Fruit fly (Drosophila melanogaster) whole organism, embryonic: ENCODE results near the gene CG5665.

Experiments
- Atf3 ChIP-seq: fragments of 200-800 bp; sonication (Bioruptor generic); optimal IDR thresholded peaks from 3 replicates; lab custom pipeline; 2016; ENCODE audit warnings: missing biosample characterization, missing genetic modification characterization
- Awh ChIP-seq: fragments of 200-800 bp; sonication (Bioruptor generic); IDR thresholded peaks from 2 replicates; pipeline ENCODE4, ENCODE4 v1.3.6; 2022; ENCODE audit warnings: missing biosample characterization, missing genetic modification characterization
- CG10209 ChIP-seq: fragments of 200-800 bp; sonication (Bioruptor generic); optimal IDR thresholded peaks from 3 replicates; lab custom pipeline; 2017; ENCODE audit warnings: missing biosample characterization, mild to moderate bottlenecking, missing genetic modification characterization, missing genetic modification reagents
- CG10321 ChIP-seq: fragments of 200-800 bp; sonication (Bioruptor generic); IDR thresholded peaks from 2 replicates; pipeline ENCODE4 v1.3.6; 2022; ENCODE audit warnings: missing biosample characterization, missing genetic modification characterization
- CG10431 ChIP-seq: fragments of 200-800 bp; sonication (Bioruptor generic); optimal IDR thresholded peaks from 3 replicates; lab custom pipeline; 2018; ENCODE audit warnings: missing biosample characterization, mild to moderate bottlenecking, missing genetic modification characterization
- CG10959 ChIP-seq: fragments of 200-800 bp; sonication (Bioruptor generic); IDR thresholded peaks from 2 replicates; pipeline ENCODE4 v1.3.6; 2022; ENCODE audit warnings: missing biosample characterization, missing genetic modification characterization
- CG10979 ChIP-seq: fragments of 200-800 bp; sonication (Bioruptor generic); optimal IDR thresholded peaks from 2 replicates; lab custom pipeline; 2018; ENCODE audit warnings: missing biosample characterization, mild to moderate bottlenecking, missing genetic modification characterization, moderate library complexity
- CG12942 ChIP-seq: fragments of 200-800 bp; sonication (Bioruptor generic); optimal IDR thresholded peaks from 3 replicates; lab custom pipeline; 2016; ENCODE audit warnings: missing biosample characterization, missing genetic modification characterization
- CG15514 ChIP-seq: fragments of 200-800 bp; sonication (Bioruptor generic); optimal IDR thresholded peaks from 3 replicates; lab custom pipeline; 2017; ENCODE audit warnings: missing biosample characterization, missing genetic modification characterization, mild to moderate bottlenecking, moderate library complexity, missing genetic modification reagents
- CG17186 ChIP-seq: fragments of 200-800 bp; sonication (Bioruptor generic); optimal IDR thresholded peaks from 3 replicates; lab custom pipeline; 2017; ENCODE audit warnings: missing biosample characterization, missing genetic modification reagents, missing genetic modification characterization
- CG17568 ChIP-seq: fragments of 200-800 bp; sonication (Bioruptor generic); optimal IDR thresholded peaks from 2 replicates; lab custom pipeline; 2018; ENCODE audit warnings: missing biosample characterization, mild to moderate bottlenecking, missing genetic modification characterization, moderate library complexity
- CG18262 ChIP-seq: fragments of 200-800 bp; optimal IDR thresholded peaks from 3 replicates; lab custom pipeline; 2019; ENCODE audit warnings: missing biosample characterization, mild to moderate bottlenecking, missing genetic modification characterization, moderate library complexity
- CG31388 ChIP-seq: fragments of 200-800 bp; sonication (Bioruptor generic); optimal IDR thresholded peaks from 2 replicates; lab custom pipeline; 2016; ENCODE audit warnings: missing biosample characterization, missing genetic modification characterization
- CG34224 ChIP-seq: fragments of 200-800 bp; sonication (Bioruptor generic); IDR thresholded peaks from 3 replicates; pipeline ENCODE4 v1.3.6; 2022; ENCODE audit warnings: missing biosample characterization, missing genetic modification characterization; ENCODE audit not compliant: partially characterized antibody
- CG4360 ChIP-seq: fragments of 200-800 bp; sonication (Bioruptor generic); IDR thresholded peaks from 2 replicates; pipeline ENCODE4 v1.3.6; 2022; ENCODE audit warnings: missing biosample characterization, missing genetic modification characterization
- CG4617 ChIP-seq: fragments of 200-800 bp; sonication (Bioruptor generic); optimal IDR thresholded peaks from 3 replicates; lab custom pipeline; 2016; ENCODE audit warnings: missing biosample characterization, missing genetic modification characterization, borderline replicate concordance
- CG6683 ChIP-seq: fragments of 200-800 bp; sonication (Bioruptor generic); optimal IDR thresholded peaks from 2 replicates; lab custom pipeline; 2017; ENCODE audit warnings: missing biosample characterization, mild to moderate bottlenecking, missing genetic modification characterization, missing genetic modification reagents
- CG6813 ChIP-seq: fragments of 200-800 bp; sonication (Bioruptor generic); optimal IDR thresholded peaks from 2 replicates; lab custom pipeline; 2017; ENCODE audit warnings: missing biosample characterization, missing genetic modification characterization, mild to moderate bottlenecking, moderate library complexity, missing genetic modification reagents
- CG9437 ChIP-seq: fragments of 200-800 bp; sonication (Bioruptor generic); optimal IDR thresholded peaks from 2 replicates; lab custom pipeline; 2018; ENCODE audit warnings: missing biosample characterization, mild to moderate bottlenecking, missing genetic modification characterization
- CG9797 ChIP-seq: fragments of 200-800 bp; sonication (Bioruptor generic); optimal IDR thresholded peaks from 3 replicates; lab custom pipeline; 2018; ENCODE audit warnings: missing biosample characterization, mild to moderate bottlenecking, missing genetic modification characterization
- Chrac-16 ChIP-seq: fragments of 200-800 bp; sonication (Bioruptor generic); optimal IDR thresholded peaks from 3 replicates; lab custom pipeline; 2016; ENCODE audit warnings: missing biosample characterization, missing genetic modification characterization
- Dip3 ChIP-seq: fragments of 200-800 bp; sonication (Bioruptor generic); optimal IDR thresholded peaks from 3 replicates; lab custom pipeline; 2016; ENCODE audit warnings: missing biosample characterization, missing genetic modification characterization
- Ets97D ChIP-seq: fragments of 200-800 bp; sonication (Bioruptor generic); optimal IDR thresholded peaks from 3 replicates; lab custom pipeline; 2016; ENCODE audit warnings: missing biosample characterization, missing genetic modification characterization
- H2.0 ChIP-seq: fragments of 200-800 bp; sonication (Bioruptor generic); IDR thresholded peaks from 2 replicates; pipeline ENCODE4 v1.3.6; 2022; ENCODE audit warnings: missing biosample characterization, missing genetic modification characterization
- HLH3B ChIP-seq: fragments of 200-800 bp; sonication (Bioruptor generic); IDR thresholded peaks from 2 replicates; pipeline ENCODE4 v1.3.6; 2022; ENCODE audit warnings: missing biosample characterization, missing genetic modification characterization
- Hmx ChIP-seq: fragments of 200-800 bp; sonication (Bioruptor generic); optimal IDR thresholded peaks from 2 replicates; lab custom pipeline; 2016; ENCODE audit warnings: missing biosample characterization, missing genetic modification characterization
- Jarid2 ChIP-seq: fragments of 200-800 bp; sonication (Bioruptor generic); optimal IDR thresholded peaks from 3 replicates; lab custom pipeline; 2017; ENCODE audit warnings: mild to moderate bottlenecking, missing biosample characterization, missing genetic modification reagents, missing genetic modification characterization
- Lhr ChIP-seq: fragments of 200-800 bp; sonication (Bioruptor generic); optimal IDR thresholded peaks from 3 replicates; lab custom pipeline; 2017; ENCODE audit warnings: mild to moderate bottlenecking, missing biosample characterization, missing genetic modification reagents, missing genetic modification characterization
- Meics ChIP-seq: fragments of 200-800 bp; sonication (Bioruptor generic); optimal IDR thresholded peaks from 2 replicates; lab custom pipeline; 2017; ENCODE audit warnings: missing biosample characterization, mild to moderate bottlenecking, missing genetic modification characterization
- Side ChIP-seq: fragments of 200-800 bp; sonication (Bioruptor generic); optimal IDR thresholded peaks from 2 replicates; lab custom pipeline; 2016; ENCODE audit warnings: missing biosample characterization, missing genetic modification characterization
- Sox100B ChIP-seq: fragments of 200-800 bp; sonication (Bioruptor generic); optimal IDR thresholded peaks from 3 replicates; lab custom pipeline; 2018; ENCODE audit warnings: missing biosample characterization, mild to moderate bottlenecking, missing genetic modification characterization
- Sry-β ChIP-seq: fragments of 200-800 bp; sonication (Bioruptor generic); optimal IDR thresholded peaks from 2 replicates; lab custom pipeline; 2018; ENCODE audit warnings: missing biosample characterization, mild to moderate bottlenecking, missing genetic modification characterization, moderate library complexity
- bbx ChIP-seq: fragments of 200-800 bp; sonication (Bioruptor generic); IDR thresholded peaks from 2 replicates; pipeline ENCODE4 v1.3.6; 2022; ENCODE audit warnings: missing biosample characterization, missing genetic modification characterization; ENCODE audit not compliant: partially characterized antibody
- eve ChIP-seq, 2 experiments: fragments of >200 bp; optimal IDR thresholded peaks; 2 replicates each; lab custom pipeline; 2017; ENCODE audit warnings: missing biosample characterization in 2 of 2, missing genetic modification characterization in 2 of 2
- eyg ChIP-seq: fragments of 200-800 bp; sonication (Bioruptor generic); optimal IDR thresholded peaks from 3 replicates; lab custom pipeline; 2016; ENCODE audit warnings: missing biosample characterization, missing genetic modification characterization
- ham ChIP-seq: fragments of 200-800 bp; sonication (Bioruptor generic); IDR thresholded peaks from 2 replicates; pipeline ENCODE4 v1.3.6; 2022; ENCODE audit warnings: missing biosample characterization, missing genetic modification characterization
- hkb ChIP-seq, 2 experiments: fragments of 200-800 bp in 1 of 2; fragments of >200 bp in 1 of 2; sonication (Bioruptor generic) in 1 of 2; IDR thresholded peaks in 1 of 2; optimal IDR thresholded peaks in 1 of 2; 2 replicates each; pipeline versions ENCODE4 v1.3.6 to Lab custom; 2017 to 2022; ENCODE audit warnings: missing biosample characterization in 1 of 2, missing genetic modification characterization in 1 of 2
- hth ChIP-seq: fragments of >200 bp; optimal IDR thresholded peaks from 2 replicates; lab custom pipeline; 2017; ENCODE audit warnings: inconsistent platforms
- lbe ChIP-seq: fragments of 200-800 bp; sonication (Bioruptor generic); optimal IDR thresholded peaks from 2 replicates; lab custom pipeline; 2016; ENCODE audit warnings: missing biosample characterization, mild to moderate bottlenecking, missing genetic modification characterization
- onecut ChIP-seq: fragments of 200-800 bp; sonication (Bioruptor generic); IDR thresholded peaks from 2 replicates; pipeline ENCODE4 v1.3.6; 2022; ENCODE audit warnings: missing biosample characterization, missing genetic modification characterization
- pros ChIP-seq: fragments of 200-800 bp; sonication (Bioruptor generic); optimal IDR thresholded peaks from 3 replicates; lab custom pipeline; 2019; ENCODE audit warnings: missing biosample characterization, mild to moderate bottlenecking, missing genetic modification characterization, moderate library complexity
- rib ChIP-seq: fragments of 200-800 bp; sonication (Bioruptor generic); IDR thresholded peaks from 2 replicates; pipeline ENCODE4 v1.3.6; 2022; ENCODE audit warnings: missing biosample characterization, missing genetic modification characterization
- ro ChIP-seq: fragments of 200-800 bp; sonication (Bioruptor generic); IDR thresholded peaks from 2 replicates; pipeline ENCODE4 v1.3.6; 2022; ENCODE audit warnings: missing biosample characterization, missing genetic modification characterization
- so ChIP-seq: fragments of 200-800 bp; sonication (Bioruptor generic); IDR thresholded peaks from 3 replicates; pipeline ENCODE4 v1.3.6; 2022; ENCODE audit warnings: missing biosample characterization, missing genetic modification characterization
- sr ChIP-seq: fragments of 200-800 bp; sonication (Bioruptor generic); IDR thresholded peaks from 3 replicates; pipeline ENCODE4 v1.3.6; 2022; ENCODE audit warnings: missing biosample characterization, missing genetic modification characterization
- vfl ChIP-seq: fragments of 200-800 bp; sonication (Bioruptor generic); optimal IDR thresholded peaks from 2 replicates; lab custom pipeline; 2016; ENCODE audit warnings: missing biosample characterization, missing genetic modification characterization
- vvl ChIP-seq: fragments of 200-800 bp; sonication (Bioruptor generic); IDR thresholded peaks from 2 replicates; pipeline ENCODE4 v1.3.6; 2022; ENCODE audit warnings: missing biosample characterization, missing genetic modification characterization
- zen ChIP-seq: fragments of 200-800 bp; sonication (Bioruptor generic); optimal IDR thresholded peaks from 3 replicates; lab custom pipeline; 2018; ENCODE audit warnings: missing biosample characterization, mild to moderate bottlenecking, missing genetic modification characterization, moderate library complexity
- zen2 ChIP-seq: fragments of 200-800 bp; sonication (Bioruptor generic); IDR thresholded peaks from 3 replicates; pipeline ENCODE4 v1.3.6; 2022; ENCODE audit warnings: missing biosample characterization, missing genetic modification characterization; ENCODE audit not compliant: partially characterized antibody

The CG5665 gene

DNA sequence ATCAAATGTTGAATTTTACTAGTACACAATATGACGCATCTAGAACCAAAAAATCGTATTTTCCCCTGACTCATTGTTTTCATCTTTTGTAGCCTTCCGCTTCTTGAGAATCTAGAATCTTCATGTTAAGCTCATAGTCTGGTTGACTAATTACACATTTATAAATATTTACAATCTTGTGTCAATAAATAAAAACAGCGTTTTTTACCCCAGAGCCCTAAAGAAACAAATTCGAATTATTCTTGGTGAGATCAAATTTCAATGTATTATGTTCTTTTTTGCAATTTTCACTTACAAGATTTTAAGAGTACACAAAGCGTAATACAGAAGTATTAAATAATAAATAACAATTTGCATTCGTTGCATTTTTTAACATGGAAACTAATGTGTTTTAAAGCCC lies 37.7 kb downstream of the CG5665 start:
- TF ChIP-seq Hmx (peak; percentile 44), CG17568 (peak; percentile 19), CG31388 (GFP tag; lab: Kevin White, UChicago) (no peak), zen (tag; lab: Kevin White, UChicago) (no peak), CG10209 (GFP tag; lab: Kevin White, UChicago) (no peak), CG6813 (GFP tag; lab: Kevin White, UChicago) (peak; percentile 31), Lhr (GFP tag; lab: Kevin White, UChicago) (no peak), ro (GFP tag; lab: Robert Waterston, UW) (no peak), CG4360 (no peak), ham (no peak), eve (GFP tag; optimal IDR thresholded peaks at IDR 0.05; lab: Kevin White, UChicago) (peak in 1 of 2 experiments; percentile 58), CG17186 (no peak), CG6683 (GFP tag; lab: Kevin White, UChicago) (no peak)

- TF ChIP-seq onecut (GFP tag; lab: Robert Waterston, UW) (peak; percentile 24), CG12942 (GFP tag; lab: Kevin White, UChicago) (no peak), CG10321 (GFP tag; lab: Robert Waterston, UW) (no peak), CG4617 (GFP tag; lab: Kevin White, UChicago) (no peak), Dip3 (GFP tag; lab: Kevin White, UChicago) (no peak), HLH3B (GFP tag; lab: Robert Waterston, UW) (0 out of 2 replicates have a peak, but pooled peaks have one; percentile 6), CG9437 (GFP tag; lab: Kevin White, UChicago) (no peak), Jarid2 (GFP tag; lab: Kevin White, UChicago) (no peak), CG15514 (GFP tag; lab: Kevin White, UChicago) (no peak), CG17568 (no peak), Atf3 (GFP tag; lab: Kevin White, UChicago) (no peak), CG10959 (GFP tag; lab: Robert Waterston, UW) (no peak), so (GFP tag; lab: Robert Waterston, UW) (no peak; the same call in 2 of the 3 replicates), CG10979 (no peak), Meics (GFP tag; lab: Kevin White, UChicago) (peak; percentile 54), CG9797 (GFP tag; lab: Kevin White, UChicago) (no peak), hth (lab: Kevin White, UChicago) (no peak), CG17186 (no peak), Chrac-16 (GFP tag; lab: Kevin White, UChicago) (no peak), zen2 (GFP tag; lab: Robert Waterston, UW) (peak; percentile 50; the same call in 1 of the 3 replicates), Ets97D (GFP tag; lab: Kevin White, UChicago) (no peak), pros (GFP tag; lab: Kevin White, UChicago) (peak; percentile 17), Sry-β (GFP tag; lab: Kevin White, UChicago) (no peak), CG18262 (no peak), Sox100B (GFP tag; lab: Kevin White, UChicago) (no peak), hkb (optimal IDR thresholded peaks at IDR 0.05; lab: Kevin White, UChicago) (no peak), hkb (GFP tag; IDR thresholded peaks at IDR 0.05; lab: Robert Waterston, UW) (0 out of 2 replicates have a peak, but pooled peaks have one; percentile 18), rib (peak; percentile 58; the same call in 1 of the 2 replicates), Side (GFP tag; lab: Kevin White, UChicago) (no peak), lbe (no peak), sr (GFP tag; lab: Robert Waterston, UW) (peak; percentile 80), CG10431 (no peak), vfl (GFP tag; lab: Kevin White, UChicago) (no peak), H2.0 (GFP tag; lab: Robert Waterston, UW) (no peak), vvl (GFP tag; lab: Robert Waterston, UW) (no peak), CG34224 (GFP tag; lab: Robert Waterston, UW) (0 out of 3 replicates have a peak, but pooled peaks have one; percentile 30), eyg (no peak), zen (tag; lab: Kevin White, UChicago) (no peak), Awh (no peak; the same call in 1 of the 2 replicates), ham (no peak), bbx (GFP tag; lab: Robert Waterston, UW) (no peak)
These were observed 39.5 kb downstream of the CG5665 start for dm6 chr3L:20397770-20398169.
